Fruit fly (Drosophila melanogaster) whole organism, wandering third instar larva: ENCODE results near the gene CG43124.

Source experiments
- Abd-B ChIP-seq: fragments of >200 bp; optimal IDR thresholded peaks from 2 replicates; lab custom pipeline; 2017; ENCODE audit warnings: missing biosample characterization, missing genetic modification characterization
- CG32264 ChIP-seq: fragments of 200-800 bp; sonication (Bioruptor generic); optimal IDR thresholded peaks from 2 replicates; lab custom pipeline; 2016; ENCODE audit warnings: missing biosample characterization, missing genetic modification characterization
- CG9705 ChIP-seq: fragments of 200-800 bp; sonication (Bioruptor generic); optimal IDR thresholded peaks from 2 replicates; lab custom pipeline; 2018; ENCODE audit warnings: missing biosample characterization, mild to moderate bottlenecking, missing genetic modification characterization
- CrebA ChIP-seq: fragments of 200-800 bp; sonication (Bioruptor generic); optimal IDR thresholded peaks from 2 replicates; lab custom pipeline; 2016; ENCODE audit warnings: missing biosample characterization, mild to moderate bottlenecking, missing genetic modification characterization, borderline replicate concordance
- Dfd ChIP-seq: fragments of >200 bp; optimal IDR thresholded peaks from 2 replicates; lab custom pipeline; 2017; ENCODE audit warnings: missing biosample characterization, missing genetic modification characterization
- Dif ChIP-seq: fragments of 200-275, 200-300 bp; sonication (Bioruptor generic); optimal IDR thresholded peaks from 2 replicates; lab custom pipeline; 2018; ENCODE audit warnings: missing biosample characterization, missing genetic modification characterization; ENCODE audit not compliant: partially characterized antibody
- GATAd ChIP-seq: sonication (Bioruptor generic); optimal IDR thresholded peaks from 2 replicates; lab custom pipeline; 2016; ENCODE audit warnings: missing biosample characterization, missing genetic modification characterization
- HLH106 ChIP-seq: fragments of 200-800 bp; optimal IDR thresholded peaks from 3 replicates; lab custom pipeline; 2019; ENCODE audit warnings: missing biosample characterization, mild to moderate bottlenecking, missing genetic modification characterization, moderate library complexity
- Hnf4 ChIP-seq: fragments of 200-800 bp; sonication (Bioruptor generic); optimal IDR thresholded peaks from 2 replicates; lab custom pipeline; 2016; ENCODE audit warnings: missing biosample characterization, mild to moderate bottlenecking, missing genetic modification characterization
- Hr83 ChIP-seq: fragments of 200-300 bp; sonication (Bioruptor generic); optimal IDR thresholded peaks from 2 replicates; lab custom pipeline; 2016; ENCODE audit warnings: missing biosample characterization, mild to moderate bottlenecking, missing genetic modification characterization, moderate library complexity; ENCODE audit not compliant: poor library complexity, severe bottlenecking
- Jra ChIP-seq: sonication (Bioruptor generic); optimal IDR thresholded peaks from 2 replicates; lab custom pipeline; 2016; ENCODE audit warnings: missing biosample characterization, missing genetic modification characterization
- Mio ChIP-seq: sonication (Bioruptor generic); optimal IDR thresholded peaks from 2 replicates; lab custom pipeline; 2016; ENCODE audit warnings: missing biosample characterization, missing genetic modification characterization
- Myc ChIP-seq: fragments of >200 bp; optimal IDR thresholded peaks from 2 replicates; lab custom pipeline; 2017
- N ChIP-seq: fragments of >200 bp; optimal IDR thresholded peaks from 2 replicates; lab custom pipeline; 2018; ENCODE audit warnings: missing biosample characterization, missing external identifiers, missing genetic modification characterization
- OdsH ChIP-seq: fragments of 200-800 bp; sonication (Bioruptor generic); optimal IDR thresholded peaks from 2 replicates; lab custom pipeline; 2016; ENCODE audit warnings: missing biosample characterization, mild to moderate bottlenecking, missing genetic modification characterization
- Rel ChIP-seq, 2 experiments: fragments of 200-800 bp; sonication (Bioruptor generic) in 1 of 2; optimal IDR thresholded peaks; 2 replicates in 1 of 2; 3 replicates in 1 of 2; lab custom pipeline; 2016 to 2019; ENCODE audit warnings: mild to moderate bottlenecking in 2 of 2, missing biosample characterization in 2 of 2, missing genetic modification characterization in 2 of 2, moderate library complexity in 1 of 2
- Sp1 ChIP-seq: fragments of 200-800 bp; sonication (Bioruptor generic); optimal IDR thresholded peaks from 3 replicates; lab custom pipeline; 2019; ENCODE audit warnings: missing biosample characterization, mild to moderate bottlenecking, missing genetic modification characterization, moderate library complexity
- Vsx2 ChIP-seq: fragments of 200-300, 225-300 bp; sonication (Bioruptor generic); optimal IDR thresholded peaks from 2 replicates; lab custom pipeline; 2018; ENCODE audit warnings: missing biosample characterization, missing genetic modification characterization; ENCODE audit not compliant: partially characterized antibody
- br ChIP-seq: fragments of 200-800 bp; sonication (Bioruptor generic); optimal IDR thresholded peaks from 2 replicates; lab custom pipeline; 2016; ENCODE audit warnings: missing biosample characterization, missing genetic modification characterization
- dmrt93B ChIP-seq: fragments of 200-800 bp; sonication (Bioruptor generic); optimal IDR thresholded peaks from 2 replicates; lab custom pipeline; 2018; ENCODE audit warnings: missing biosample characterization, mild to moderate bottlenecking, missing genetic modification characterization
- dsf ChIP-seq: sonication (Bioruptor generic); optimal IDR thresholded peaks from 2 replicates; lab custom pipeline; 2016; ENCODE audit warnings: missing biosample characterization, missing genetic modification characterization, borderline replicate concordance
- ey ChIP-seq: fragments of 200-800 bp; sonication (Bioruptor generic); optimal IDR thresholded peaks from 2 replicates; lab custom pipeline; 2016; ENCODE audit warnings: missing biosample characterization, missing genetic modification characterization
- fru ChIP-seq: fragments of 200-800 bp; sonication (Bioruptor generic); optimal IDR thresholded peaks from 3 replicates; lab custom pipeline; 2016; ENCODE audit warnings: missing biosample characterization, mild to moderate bottlenecking, missing genetic modification characterization
- h ChIP-seq: fragments of 200-800 bp; sonication (Bioruptor generic); optimal IDR thresholded peaks from 3 replicates; lab custom pipeline; 2016; ENCODE audit warnings: missing biosample characterization, mild to moderate bottlenecking, missing genetic modification characterization
- jim ChIP-seq: fragments of 175-275, 200-325 bp; sonication (Bioruptor generic); optimal IDR thresholded peaks from 2 replicates; lab custom pipeline; 2016; ENCODE audit warnings: missing biosample characterization, mild to moderate bottlenecking, missing genetic modification characterization
- lola ChIP-seq: fragments of >200 bp; optimal IDR thresholded peaks from 2 replicates; lab custom pipeline; 2017; ENCODE audit warnings: missing biosample characterization, missing genetic modification characterization
- rgr ChIP-seq: fragments of 200-800 bp; sonication (Bioruptor generic); optimal IDR thresholded peaks from 3 replicates; lab custom pipeline; 2016; ENCODE audit warnings: missing biosample characterization, mild to moderate bottlenecking, missing genetic modification characterization
- sage ChIP-seq: fragments of 200-800 bp; sonication (Bioruptor generic); optimal IDR thresholded peaks from 2 replicates; lab custom pipeline; 2016; ENCODE audit warnings: missing biosample characterization, mild to moderate bottlenecking, missing genetic modification characterization
- tai ChIP-seq: sonication (Bioruptor generic); optimal IDR thresholded peaks from 2 replicates; lab custom pipeline; 2016; ENCODE audit warnings: missing biosample characterization, missing genetic modification characterization
- usp ChIP-seq: fragments of >200 bp; optimal IDR thresholded peaks from 2 replicates; lab custom pipeline; 2017; ENCODE audit warnings: missing biosample characterization, missing genetic modification characterization
- woc ChIP-seq: sonication (Bioruptor generic); optimal IDR thresholded peaks from 2 replicates; lab custom pipeline; 2016; ENCODE audit warnings: missing biosample characterization, mild to moderate bottlenecking, missing genetic modification characterization

Gene CG43124

DNA sequence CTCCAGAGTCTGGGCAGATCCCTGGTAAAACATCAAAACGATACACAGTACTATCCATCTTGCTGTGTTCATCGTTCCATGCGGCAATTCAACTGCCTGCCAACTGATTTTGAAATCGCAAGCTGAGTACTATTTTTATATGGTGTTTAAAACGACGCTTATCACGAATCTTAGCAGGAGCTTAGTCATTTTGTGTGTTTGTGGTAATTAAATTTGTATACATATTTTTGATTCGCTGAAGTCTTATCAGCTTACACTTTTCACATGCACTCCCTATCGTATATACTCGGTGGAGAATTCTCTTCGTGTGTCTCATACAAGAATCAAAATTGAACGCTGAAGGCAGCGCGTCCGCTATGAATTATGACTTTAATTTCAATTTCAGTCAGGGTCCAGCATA lies at the start of gene CG43124:
CG43124 (minus strand) TSS at position 101 of the 400 bp plus-strand sequence.
- no peak for TF ChIP-seq Dfd (GFP tag; lab: Kevin White, UChicago)
- no peak for TF ChIP-seq usp
- no peak for TF ChIP-seq h (GFP tag; lab: Kevin White, UChicago)
- no peak for TF ChIP-seq CG32264 (GFP tag; lab: Kevin White, UChicago)
- no peak for TF ChIP-seq Dif (GFP tag; lab: Kevin White, UChicago)
- TF ChIP-seq woc (GFP tag; lab: Kevin White, UChicago) = no peak
- TF ChIP-seq CrebA = no peak
- TF ChIP-seq Mio (GFP tag; lab: Kevin White, UChicago) = no peak
- TF ChIP-seq jim = no peak
- TF ChIP-seq Abd-B (GFP tag; lab: Kevin White, UChicago) = no peak
- TF ChIP-seq Sp1 = no peak
- TF ChIP-seq Vsx2 (GFP tag; lab: Kevin White, UChicago) = no peak
- no peak for TF ChIP-seq ey (GFP tag; lab: Kevin White, UChicago)
- no peak for TF ChIP-seq Hnf4 (GFP tag; lab: Kevin White, UChicago)
- TF ChIP-seq tai (GFP tag; lab: Kevin White, UChicago) = no peak

DNA sequence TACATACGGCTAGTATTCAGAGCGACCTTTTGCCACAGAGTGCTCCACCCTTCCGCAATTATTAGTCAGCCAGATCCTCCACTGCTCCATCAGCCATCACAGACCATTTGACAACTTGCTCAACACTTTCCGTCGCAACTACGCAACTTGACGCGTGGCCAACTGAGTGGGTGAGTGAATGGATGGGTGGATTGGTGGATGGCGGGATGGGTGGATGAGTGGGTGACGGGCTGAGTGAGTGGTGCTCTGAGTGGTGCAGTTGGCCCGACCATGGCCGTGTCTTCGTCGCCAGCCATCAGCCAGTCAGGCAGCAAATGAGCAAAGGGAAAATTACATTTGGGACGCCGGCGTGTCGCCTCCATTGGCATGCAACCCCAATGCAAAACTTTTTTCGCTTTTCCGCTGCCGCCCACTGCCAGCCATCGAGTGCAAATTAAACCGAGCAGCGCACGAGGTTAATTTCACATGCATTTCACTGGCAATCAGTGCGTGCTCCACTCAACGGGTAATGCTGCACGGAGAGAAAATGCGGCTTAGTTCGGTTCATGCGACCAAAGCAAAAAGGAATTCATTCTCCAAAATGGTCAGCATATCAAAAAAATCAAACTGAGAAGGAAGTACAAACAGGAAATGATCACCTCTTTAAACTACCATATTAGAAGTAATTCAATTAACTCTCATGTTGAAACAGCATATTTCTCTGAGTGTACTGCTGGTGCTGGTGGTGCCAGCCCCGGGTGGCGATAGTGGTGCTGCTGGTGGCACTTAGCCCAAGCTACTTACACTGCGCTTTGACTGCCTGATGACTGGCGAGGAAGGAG lies 43.6 kb upstream of the CG43124 start:
- TF ChIP-seq HLH106 (no peak), CG32264 (GFP tag; lab: Kevin White, UChicago) (no peak), Abd-B (GFP tag; lab: Kevin White, UChicago) (no peak), usp (no peak), dmrt93B (no peak), Mio (GFP tag; lab: Kevin White, UChicago) (no peak), dsf (GFP tag; lab: Kevin White, UChicago) (no peak), woc (GFP tag; lab: Kevin White, UChicago) (no peak), Myc (no peak), jim (no peak), CrebA (no peak), OdsH (GFP tag; lab: Kevin White, UChicago) (no peak), Jra (no peak), N (GFP tag; lab: Kevin White, UChicago) (no peak), Hnf4 (GFP tag; lab: Kevin White, UChicago) (no peak)

DNA sequence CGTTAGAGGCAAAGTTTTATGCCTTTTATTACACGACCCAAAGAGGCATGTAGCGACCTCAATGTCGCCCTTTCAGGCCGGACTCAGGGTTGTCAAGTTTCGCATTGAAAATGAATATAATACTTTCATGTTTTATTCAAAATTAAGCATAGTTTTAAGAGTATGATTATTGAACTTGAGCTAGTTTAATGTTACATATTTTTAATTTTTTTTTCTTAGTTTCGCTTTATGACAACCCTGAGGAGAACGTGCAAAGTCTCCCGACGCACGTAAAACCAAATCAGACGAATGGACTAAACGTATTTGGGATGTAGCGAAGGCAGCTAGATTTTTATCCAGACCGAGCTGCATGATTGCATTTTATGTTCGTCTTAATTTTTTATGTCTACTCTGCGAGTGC lies 41.4 kb upstream of the CG43124 start:
- TF ChIP-seq CG9705 (no peak), Jra (no peak), Dif (GFP tag; lab: Kevin White, UChicago) (no peak), sage (GFP tag; lab: Kevin White, UChicago) (no peak), CrebA (no peak), h (GFP tag; lab: Kevin White, UChicago) (no peak), br (GFP tag; lab: Kevin White, UChicago) (no peak), Hr83 (GFP tag; lab: Kevin White, UChicago) (no peak), ey (GFP tag; lab: Kevin White, UChicago) (no peak), lola (GFP tag; lab: Kevin White, UChicago) (no peak), fru (GFP tag; lab: Kevin White, UChicago) (no peak), GATAd (GFP tag; lab: Kevin White, UChicago) (no peak), rgr (GFP tag; lab: Kevin White, UChicago) (no peak), Rel (GFP tag; optimal IDR thresholded peaks at IDR 0.05; lab: Kevin White, UChicago) (no peak), Rel (tag; optimal IDR thresholded peaks at IDR 0.05; lab: Kevin White, UChicago) (no peak), dmrt93B (no peak), tai (GFP tag; lab: Kevin White, UChicago) (no peak), Dfd (GFP tag; lab: Kevin White, UChicago) (no peak)

DNA sequence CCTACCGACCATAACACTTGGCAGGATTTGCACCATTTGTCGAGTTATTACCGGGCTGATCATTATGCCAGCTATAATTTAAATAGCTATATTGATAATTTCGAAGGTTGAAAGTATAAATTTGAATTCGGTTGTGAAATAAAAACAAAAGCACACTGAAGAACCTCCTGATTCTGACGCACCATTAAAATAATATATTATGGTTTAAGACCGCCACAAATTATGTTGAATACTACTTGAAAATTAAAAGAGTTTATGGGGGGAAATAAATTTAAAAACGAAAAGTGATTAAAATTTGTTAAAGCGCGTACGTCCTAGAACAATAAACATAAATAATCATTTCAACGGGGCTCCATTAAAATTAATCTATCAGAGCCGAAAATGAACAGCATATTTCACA lies 39.9 kb upstream of the CG43124 start, which contains the start of gene CG12516:
CG12516 (minus strand) TSS at position 101 of the 400 bp plus-strand sequence.
- no peak for TF ChIP-seq CG32264 (GFP tag; lab: Kevin White, UChicago)
- no peak for TF ChIP-seq dmrt93B
